Fruit fly (Drosophila melanogaster) whole organism, embryonic: ENCODE results near the gene CG14931.

Source experiments
- ATbp ChIP-seq: fragments of 200-800 bp; sonication (Bioruptor generic); optimal IDR thresholded peaks from 2 replicates; lab custom pipeline; 2017; ENCODE audit warnings: missing biosample characterization, mild to moderate bottlenecking, missing genetic modification characterization, missing genetic modification reagents
- Ada2b ChIP-seq: fragments of 200-800 bp; sonication (Bioruptor generic); IDR thresholded peaks from 2 replicates; pipeline ENCODE4 v1.3.6; 2022; ENCODE audit warnings: missing biosample characterization, missing genetic modification characterization
- Adf1 ChIP-seq: fragments of 200-800 bp; sonication (Bioruptor generic); IDR thresholded peaks from 2 replicates; pipeline ENCODE4 v1.3.6; 2022; ENCODE audit warnings: missing biosample characterization, missing genetic modification characterization
- Aef1 ChIP-seq: fragments of 200-800 bp; sonication (Bioruptor generic); IDR thresholded peaks from 3 replicates; pipeline ENCODE4 v1.3.6; 2022; ENCODE audit warnings: missing biosample characterization, missing genetic modification characterization
- Bdp1 ChIP-seq: fragments of 200-800 bp; sonication (Bioruptor generic); optimal IDR thresholded peaks from 3 replicates; lab custom pipeline; 2016; ENCODE audit warnings: missing biosample characterization, missing genetic modification characterization
- CG11093 ChIP-seq: fragments of 200-800 bp; sonication (Bioruptor generic); IDR thresholded peaks from 3 replicates; pipeline ENCODE4 v1.3.6; 2022; ENCODE audit warnings: missing biosample characterization, missing genetic modification characterization
- CG11696 ChIP-seq: fragments of 200-800 bp; sonication (Bioruptor generic); IDR thresholded peaks from 2 replicates; pipeline ENCODE4 v1.3.6; 2022; ENCODE audit warnings: missing biosample characterization, missing genetic modification characterization
- CG12104 ChIP-seq: fragments of 200-800 bp; sonication (Bioruptor generic); optimal IDR thresholded peaks from 3 replicates; lab custom pipeline; 2016; ENCODE audit warnings: missing biosample characterization, missing genetic modification characterization
- CG12299 ChIP-seq: fragments of 200-800 bp; sonication (Bioruptor generic); optimal IDR thresholded peaks from 2 replicates; lab custom pipeline; 2018; ENCODE audit warnings: missing biosample characterization, mild to moderate bottlenecking, missing genetic modification characterization
- CG14441 ChIP-seq: fragments of 200-800 bp; sonication (Bioruptor generic); IDR thresholded peaks from 2 replicates; pipeline ENCODE4 v1.3.6; 2022; ENCODE audit warnings: missing biosample characterization, missing genetic modification characterization
- CG14667 ChIP-seq: fragments of 200-800 bp; sonication (Bioruptor generic); IDR thresholded peaks from 2 replicates; pipeline ENCODE4 v1.3.6; 2022; ENCODE audit warnings: missing biosample characterization, missing genetic modification characterization
- CG14860 ChIP-seq: fragments of 200-800 bp; sonication (Bioruptor generic); IDR thresholded peaks from 3 replicates; pipeline ENCODE4 v1.3.6; 2022; ENCODE audit warnings: missing biosample characterization, missing genetic modification characterization; ENCODE audit not compliant: partially characterized antibody
- CG14965 ChIP-seq: fragments of 200-800 bp; sonication (Bioruptor generic); optimal IDR thresholded peaks from 2 replicates; lab custom pipeline; 2016; ENCODE audit warnings: missing biosample characterization, missing genetic modification characterization, borderline replicate concordance
- CG15073 ChIP-seq: fragments of 200-800 bp; sonication (Bioruptor generic); optimal IDR thresholded peaks from 2 replicates; lab custom pipeline; 2016; ENCODE audit warnings: missing biosample characterization, missing genetic modification characterization
- CG18619 ChIP-seq: fragments of 200-800 bp; sonication (Bioruptor generic); optimal IDR thresholded peaks from 3 replicates; lab custom pipeline; 2017; ENCODE audit warnings: missing biosample characterization, mild to moderate bottlenecking, missing genetic modification characterization
- CG3065 ChIP-seq: fragments of 200-800 bp; sonication (Bioruptor generic); optimal IDR thresholded peaks from 2 replicates; lab custom pipeline; 2016; ENCODE audit warnings: missing biosample characterization, missing genetic modification characterization
- CG3838 ChIP-seq: fragments of 200-800 bp; sonication (Bioruptor generic); optimal IDR thresholded peaks from 3 replicates; lab custom pipeline; 2016; ENCODE audit warnings: missing biosample characterization, missing genetic modification characterization
- CG4328 ChIP-seq: fragments of 200-800 bp; sonication (Bioruptor generic); optimal IDR thresholded peaks from 3 replicates; lab custom pipeline; 2017; ENCODE audit warnings: missing biosample characterization, missing genetic modification reagents, missing genetic modification characterization
- CG4424 ChIP-seq: fragments of 200-800 bp; sonication (Bioruptor generic); optimal IDR thresholded peaks from 3 replicates; lab custom pipeline; 2016; ENCODE audit warnings: missing biosample characterization, missing genetic modification characterization
- CG4617 ChIP-seq: fragments of 200-800 bp; sonication (Bioruptor generic); optimal IDR thresholded peaks from 3 replicates; lab custom pipeline; 2016; ENCODE audit warnings: missing biosample characterization, missing genetic modification characterization, borderline replicate concordance
- CG6654 ChIP-seq: fragments of 200-800 bp; sonication (Bioruptor generic); optimal IDR thresholded peaks from 2 replicates; lab custom pipeline; 2017; ENCODE audit warnings: missing biosample characterization, mild to moderate bottlenecking, missing genetic modification characterization
- CG6813 ChIP-seq: fragments of 200-800 bp; sonication (Bioruptor generic); optimal IDR thresholded peaks from 2 replicates; lab custom pipeline; 2017; ENCODE audit warnings: missing biosample characterization, missing genetic modification characterization, mild to moderate bottlenecking, moderate library complexity, missing genetic modification reagents
- Dref ChIP-seq: fragments of 200-800 bp; sonication (Bioruptor generic); IDR thresholded peaks from 2 replicates; pipeline ENCODE4 v1.3.6; 2022; ENCODE audit warnings: missing biosample characterization, missing genetic modification characterization
- Hey ChIP-seq: fragments of 200-800 bp; sonication (Bioruptor generic); optimal IDR thresholded peaks from 3 replicates; lab custom pipeline; 2018; ENCODE audit warnings: missing biosample characterization, mild to moderate bottlenecking, missing genetic modification characterization
- Hr51 ChIP-seq, 2 experiments: fragments of 200-800 bp; sonication (Bioruptor generic); optimal IDR thresholded peaks; 2 replicates in 1 of 2; 3 replicates in 1 of 2; lab custom pipeline; 2016 to 2018; ENCODE audit warnings: missing biosample characterization in 2 of 2, missing genetic modification characterization in 2 of 2, mild to moderate bottlenecking in 1 of 2, moderate library complexity in 1 of 2
- Nf-YC ChIP-seq: fragments of 200-800 bp; optimal IDR thresholded peaks from 3 replicates; lab custom pipeline; 2019; ENCODE audit warnings: missing biosample characterization, mild to moderate bottlenecking, missing genetic modification characterization, moderate library complexity
- aop ChIP-seq: fragments of 200-800 bp; sonication (Bioruptor generic); IDR thresholded peaks from 2 replicates; pipeline ENCODE4 v1.3.6; 2022; ENCODE audit warnings: missing biosample characterization, missing genetic modification characterization
- ap ChIP-seq: fragments of 200-800 bp; sonication (Bioruptor generic); IDR thresholded peaks from 2 replicates; pipeline ENCODE4 v1.3.6; 2022; ENCODE audit warnings: missing biosample characterization, missing genetic modification characterization
- ara ChIP-seq: fragments of 200-800 bp; sonication (Bioruptor generic); IDR thresholded peaks from 2 replicates; pipeline ENCODE4 v1.3.6; 2022; ENCODE audit warnings: missing biosample characterization, missing genetic modification characterization
- ase ChIP-seq: fragments of 200-800 bp; sonication (Bioruptor generic); IDR thresholded peaks from 3 replicates; pipeline ENCODE4 v1.3.6; 2022; ENCODE audit warnings: missing biosample characterization, missing genetic modification characterization
- bbx ChIP-seq: fragments of 200-800 bp; sonication (Bioruptor generic); IDR thresholded peaks from 2 replicates; pipeline ENCODE4 v1.3.6; 2022; ENCODE audit warnings: missing biosample characterization, missing genetic modification characterization; ENCODE audit not compliant: partially characterized antibody
- bowl ChIP-seq: fragments of 200-800 bp; sonication (Bioruptor generic); IDR thresholded peaks from 2 replicates; pipeline ENCODE4 v1.3.6; 2022; ENCODE audit warnings: missing biosample characterization, missing genetic modification characterization
- chm ChIP-seq: fragments of 200-800 bp; sonication (Bioruptor generic); IDR thresholded peaks from 2 replicates; pipeline ENCODE4 v1.3.6; 2022; ENCODE audit warnings: missing biosample characterization, missing genetic modification characterization
- dmrt99B ChIP-seq: fragments of 200-800 bp; sonication (Bioruptor generic); optimal IDR thresholded peaks from 2 replicates; lab custom pipeline; 2018; ENCODE audit warnings: missing biosample characterization, mild to moderate bottlenecking, missing genetic modification characterization, moderate library complexity
- exex ChIP-seq: fragments of 200-800 bp; sonication (Bioruptor generic); optimal IDR thresholded peaks from 4 replicates; lab custom pipeline; 2018; ENCODE audit warnings: missing biosample characterization, mild to moderate bottlenecking, missing genetic modification characterization, moderate library complexity
- gcm ChIP-seq: fragments of 200-800 bp; sonication (Bioruptor generic); optimal IDR thresholded peaks from 2 replicates; lab custom pipeline; 2019; ENCODE audit warnings: missing biosample characterization, mild to moderate bottlenecking, missing genetic modification characterization, moderate library complexity
- grn ChIP-seq: fragments of 200-800 bp; sonication (Bioruptor generic); optimal IDR thresholded peaks from 3 replicates; lab custom pipeline; 2017; ENCODE audit warnings: missing biosample characterization, missing genetic modification characterization
- ham ChIP-seq: fragments of 200-800 bp; sonication (Bioruptor generic); IDR thresholded peaks from 2 replicates; pipeline ENCODE4 v1.3.6; 2022; ENCODE audit warnings: missing biosample characterization, missing genetic modification characterization
- her ChIP-seq: fragments of 200-800 bp; sonication (Bioruptor generic); optimal IDR thresholded peaks from 2 replicates; lab custom pipeline; 2016; ENCODE audit warnings: missing biosample characterization, missing genetic modification characterization
- nom ChIP-seq: fragments of 200-800 bp; sonication (Bioruptor generic); optimal IDR thresholded peaks from 2 replicates; lab custom pipeline; 2017; ENCODE audit warnings: missing biosample characterization, missing genetic modification characterization, mild to moderate bottlenecking, moderate library complexity, missing genetic modification reagents
- oc ChIP-seq: fragments of 200-800 bp; sonication (Bioruptor generic); optimal IDR thresholded peaks from 2 replicates; lab custom pipeline; 2018; ENCODE audit warnings: missing biosample characterization, mild to moderate bottlenecking, missing genetic modification characterization, moderate library complexity
- pzg ChIP-seq: fragments of 200-800 bp; sonication (Bioruptor generic); optimal IDR thresholded peaks from 3 replicates; lab custom pipeline; 2018; ENCODE audit warnings: missing biosample characterization, mild to moderate bottlenecking, missing genetic modification characterization, moderate library complexity
- sc ChIP-seq, 3 experiments: fragments of >200 bp in 2 of 3; fragments of 200-800 bp in 1 of 3; sonication (Bioruptor generic) in 1 of 3; optimal IDR thresholded peaks; 2 replicates in 2 of 3; 3 replicates in 1 of 3; lab custom pipeline; 2017; ENCODE audit warnings: mild to moderate bottlenecking in 1 of 3, missing biosample characterization in 1 of 3, missing genetic modification characterization in 1 of 3, missing genetic modification reagents in 1 of 3
- sens ChIP-seq: fragments of 200-800 bp; sonication (Bioruptor generic); peaks from one replicate; lab custom pipeline; 2016; ENCODE audit warnings: missing biosample characterization, missing genetic modification characterization
- sens-2 ChIP-seq: fragments of 200-800 bp; sonication (Bioruptor generic); IDR thresholded peaks from 2 replicates; pipeline ENCODE4 v1.3.6; 2022; ENCODE audit warnings: missing biosample characterization, missing genetic modification characterization
- stwl ChIP-seq: fragments of 200-800 bp; sonication (Bioruptor generic); optimal IDR thresholded peaks from 3 replicates; lab custom pipeline; 2018; ENCODE audit warnings: missing biosample characterization, mild to moderate bottlenecking, missing genetic modification characterization, moderate library complexity
- unpg ChIP-seq: fragments of 200-800 bp; sonication (Bioruptor generic); optimal IDR thresholded peaks from 3 replicates; lab custom pipeline; 2018; ENCODE audit warnings: missing biosample characterization, mild to moderate bottlenecking, missing genetic modification characterization, moderate library complexity
- usp ChIP-seq: fragments of >200 bp; optimal IDR thresholded peaks from 2 replicates; lab custom pipeline; 2017; ENCODE audit warnings: missing biosample characterization, missing genetic modification characterization
- vnd ChIP-seq: fragments of 200-800 bp; sonication (Bioruptor generic); IDR thresholded peaks from 3 replicates; pipeline ENCODE4 v1.3.6; 2022; ENCODE audit warnings: missing biosample characterization, missing genetic modification characterization; ENCODE audit not compliant: partially characterized antibody
- wdn ChIP-seq: fragments of 200-800 bp; sonication (Bioruptor generic); IDR thresholded peaks from 2 replicates; pipeline ENCODE4 v1.3.6; 2022; ENCODE audit warnings: missing biosample characterization, missing genetic modification characterization
- z ChIP-seq: fragments of 200-800 bp; sonication (Bioruptor generic); IDR thresholded peaks from 3 replicates; pipeline ENCODE4 v1.3.6; 2022; ENCODE audit warnings: missing biosample characterization, missing genetic modification characterization
- zfh1 ChIP-seq: fragments of 200-800 bp; sonication (Bioruptor generic); IDR thresholded peaks from 3 replicates; pipeline ENCODE4 v1.3.6; 2022; ENCODE audit warnings: missing biosample characterization, missing genetic modification characterization

Gene CG14931

dm6 chr2L:11740595-11740994 is 47.5 kb upstream of the CG14931 start:
- no peak for TF ChIP-seq CG14965 (GFP tag; lab: Kevin White, UChicago)
- no peak for TF ChIP-seq oc
- no peak for TF ChIP-seq CG11093 (GFP tag; lab: Robert Waterston, UW)
- peak; percentile 23; the same call in 1 of the 2 replicates for TF ChIP-seq CG14441 (GFP tag; lab: Robert Waterston, UW)
- TF ChIP-seq ham (GFP tag; lab: Robert Waterston, UW) = no peak
- TF ChIP-seq vnd (GFP tag; lab: Robert Waterston, UW) = peak; percentile 55; the same call in 1 of the 3 replicates
- TF ChIP-seq nom = no peak
- peak; percentile 92 for TF ChIP-seq Hey (tag; lab: Kevin White, UChicago)
- no peak for TF ChIP-seq her (GFP tag; lab: Kevin White, UChicago)
- no peak for TF ChIP-seq bbx (GFP tag; lab: Robert Waterston, UW)
- TF ChIP-seq Adf1 (GFP tag; lab: Robert Waterston, UW) = no peak
- no peak for TF ChIP-seq ara (GFP tag; lab: Robert Waterston, UW)
- no peak for TF ChIP-seq CG11696 (GFP tag; lab: Robert Waterston, UW)
- TF ChIP-seq wdn = no peak
- no peak for TF ChIP-seq CG4328 (GFP tag; lab: Kevin White, UChicago)
- no peak for TF ChIP-seq dmrt99B
- TF ChIP-seq usp (GFP tag; lab: Kevin White, UChicago) = no peak
- TF ChIP-seq sc (optimal IDR thresholded peaks at IDR 0.05; lab: Kevin White, UChicago) = no peak
- no peak for TF ChIP-seq sc (GFP tag; optimal IDR thresholded peaks at IDR 0.05; lab: Kevin White, UChicago)
- no peak for TF ChIP-seq CG15073
- no peak for TF ChIP-seq CG12299 (tag; lab: Kevin White, UChicago)
- peak; percentile 99 for TF ChIP-seq exex (tag; lab: Kevin White, UChicago)
- TF ChIP-seq grn (GFP tag; lab: Kevin White, UChicago) = peak; percentile 87
- no peak for TF ChIP-seq CG6654
- no peak for TF ChIP-seq Dref (GFP tag; lab: Robert Waterston, UW)
- TF ChIP-seq CG6813 (GFP tag; lab: Kevin White, UChicago) = no peak
- no peak for TF ChIP-seq CG14860 (GFP tag; lab: Robert Waterston, UW)
- no peak for TF ChIP-seq CG14667 (GFP tag; lab: Robert Waterston, UW)
- TF ChIP-seq CG3065 (GFP tag; lab: Kevin White, UChicago) = no peak
- TF ChIP-seq bowl (GFP tag; lab: Robert Waterston, UW) = no peak
- no peak for TF ChIP-seq Aef1 (GFP tag; lab: Robert Waterston, UW)
- no peak for TF ChIP-seq Ada2b (GFP tag; lab: Robert Waterston, UW)
- no peak for TF ChIP-seq CG12104 (GFP tag; lab: Kevin White, UChicago)
- no peak for TF ChIP-seq ase
- TF ChIP-seq aop (GFP tag; lab: Robert Waterston, UW) = no peak
- no peak for TF ChIP-seq CG4424 (GFP tag; lab: Kevin White, UChicago)
- peak; percentile 10 for TF ChIP-seq sens
- no peak for TF ChIP-seq CG4617
- no peak for TF ChIP-seq stwl (tag; lab: Kevin White, UChicago)
- no peak for TF ChIP-seq unpg (GFP tag; lab: Kevin White, UChicago)
- no peak for TF ChIP-seq CG18619 (GFP tag; lab: Kevin White, UChicago)
- no peak for TF ChIP-seq CG3838 (GFP tag; lab: Kevin White, UChicago)
- TF ChIP-seq zfh1 (GFP tag; lab: Robert Waterston, UW) = no peak
- no peak for TF ChIP-seq chm
- no peak for TF ChIP-seq gcm
- TF ChIP-seq Hr51 (GFP tag; optimal IDR thresholded peaks at IDR 0.05; lab: Kevin White, UChicago) = no peak
- no peak for TF ChIP-seq z (GFP tag; lab: Robert Waterston, UW)
- no peak for TF ChIP-seq Nf-YC (tag; lab: Kevin White, UChicago)
- no peak for TF ChIP-seq pzg (GFP tag; lab: Kevin White, UChicago)
- no peak for TF ChIP-seq sens-2 (GFP tag; lab: Robert Waterston, UW)
- no peak for TF ChIP-seq ATbp
- no peak for TF ChIP-seq ap
- no peak for TF ChIP-seq Bdp1
